Worm (Caenorhabditis elegans) whole organism, young adult: Measurements from ENCODE around the gene dhhc-5.

Source experiments
- D2030.7 ChIP-seq: fragments of 200-800 bp; sonication (Bioruptor generic); IDR thresholded peaks from 2 replicates; pipeline ENCODE4 v1.3.6; 2022; ENCODE audit warnings: missing genetic modification reagents, missing genetic modification characterization, missing compliant biosample characterization
- F39B2.1 ChIP-seq: fragments of 200-800 bp; sonication (Bioruptor generic); IDR thresholded peaks from 2 replicates; pipeline ENCODE4 v1.3.6; 2022; ENCODE audit warnings: missing genetic modification reagents, missing genetic modification characterization, missing compliant biosample characterization
- Y53G8AR.9 ChIP-seq: fragments of 200-800 bp; sonication (Bioruptor generic); conservative IDR thresholded peaks from 2 replicates; pipeline ENCODE4 v1.3.6; 2022; ENCODE audit warnings: missing genetic modification reagents, missing genetic modification characterization, missing compliant biosample characterization
- Y95B8A.8 ChIP-seq: fragments of 200-800 bp; sonication (Bioruptor generic); IDR thresholded peaks from 2 replicates; pipeline ENCODE4 v1.3.6; 2022; ENCODE audit warnings: missing genetic modification reagents, missing genetic modification characterization, missing compliant biosample characterization
- ceh-100 ChIP-seq: fragments of 200-800 bp; sonication (Bioruptor generic); IDR thresholded peaks from 2 replicates; pipeline ENCODE4 v1.3.6; 2022; ENCODE audit warnings: missing genetic modification reagents, missing genetic modification characterization, missing compliant biosample characterization
- ceh-40 ChIP-seq: fragments of 200-800 bp; sonication (Bioruptor generic); IDR thresholded peaks from 2 replicates; pipeline ENCODE4 v1.3.6; 2022; ENCODE audit warnings: missing genetic modification characterization, missing compliant biosample characterization
- hmg-1.2 ChIP-seq: fragments of 200-800 bp; sonication (Bioruptor generic); IDR thresholded peaks from 2 replicates; pipeline ENCODE4 v1.3.6; 2022; ENCODE audit warnings: missing genetic modification reagents, missing genetic modification characterization, missing compliant biosample characterization
- lsy-27 ChIP-seq: sonication (generic microtip); optimal IDR thresholded peaks from 2 replicates; lab custom pipeline; 2017; ENCODE audit warnings: missing genetic modification characterization, mild to moderate bottlenecking, missing compliant biosample characterization, antibody characterized with exemption, missing genotype, borderline replicate concordance; ENCODE audit not compliant: insufficient read depth
- mcd-1 ChIP-seq: fragments of 200-800 bp; sonication (Bioruptor generic); IDR thresholded peaks from 2 replicates; pipeline ENCODE4 v1.3.6; 2022; ENCODE audit warnings: missing genetic modification reagents, missing genetic modification characterization, missing compliant biosample characterization
- nfya-1 ChIP-seq: sonication (generic microtip); optimal IDR thresholded peaks from 2 replicates; lab custom pipeline; 2017; ENCODE audit warnings: antibody characterized with exemption, missing compliant biosample characterization, missing genetic modification characterization, borderline replicate concordance; ENCODE audit not compliant: insufficient read depth
- snpc-4 ChIP-seq, 5 experiments: fragments of 150-350 bp in 1 of 5; sonication (generic microtip) in 4 of 5; optimal IDR thresholded peaks; 2 replicates each; lab custom pipeline; 2014 to 2018; ENCODE audit warnings: missing genetic modification characterization in 5 of 5, missing biosample characterization in 3 of 5, antibody characterized with exemption in 2 of 5, mild to moderate bottlenecking in 2 of 5, missing compliant biosample characterization in 2 of 5, missing genotype in 2 of 5, moderate library complexity in 2 of 5, missing genetic modification reagents in 1 of 5
- unc-62 ChIP-seq: fragments of 150-350 bp; optimal IDR thresholded peaks from 2 replicates; lab custom pipeline; 2014; ENCODE audit warnings: missing biosample characterization, missing genetic modification reagents, missing genetic modification characterization
- ztf-18 ChIP-seq: sonication (generic microtip); optimal IDR thresholded peaks from 2 replicates; lab custom pipeline; 2016; ENCODE audit warnings: missing genotype, mild to moderate bottlenecking, missing genetic modification characterization, missing compliant biosample characterization

DNA sequence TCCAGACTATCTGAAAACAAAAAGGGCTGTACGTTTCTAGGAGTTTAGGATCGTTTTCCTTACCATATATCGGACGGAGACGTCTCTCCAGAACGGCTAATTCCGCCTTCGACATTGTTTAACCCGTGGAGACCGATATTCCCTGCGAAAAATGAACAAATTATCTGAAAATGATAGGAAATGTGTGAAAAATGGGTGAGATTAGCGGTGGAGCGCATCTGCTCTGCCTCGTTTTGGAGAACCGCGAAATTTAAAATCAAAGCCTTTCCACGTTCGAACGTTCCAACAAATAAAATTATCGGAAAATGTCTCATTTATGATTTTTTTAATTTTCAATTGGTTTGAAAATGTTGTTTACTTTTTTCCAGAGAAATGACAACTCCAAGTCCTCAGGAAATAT, 20.4 kb upstream of the dhhc-5 start, which contains the start of the genes cra-1 and kbp-1:
- TF ChIP-seq nfya-1 (tag; lab: Kevin White, UChicago) = no peak
- no peak for TF ChIP-seq ztf-18
- TF ChIP-seq Y53G8AR.9 (GFP tag; lab: Robert Waterston, UW) = no peak
- peak; percentile 82 for TF ChIP-seq mcd-1 (GFP tag; lab: Robert Waterston, UW)
- no peak for TF ChIP-seq unc-62 (GFP tag; lab: Kevin White, UChicago)
- TF ChIP-seq D2030.7 = no peak; the same call in 1 of the 2 replicates
- no peak for TF ChIP-seq Y95B8A.8 (GFP tag; lab: Robert Waterston, UW)
- TF ChIP-seq ceh-40 (GFP tag; lab: Robert Waterston, UW) = no peak
- TF ChIP-seq snpc-4 (GFP tag; optimal IDR thresholded peaks at IDR 0.05; lab: Kevin White, UChicago) = no peak
- TF ChIP-seq snpc-4 (tag; optimal IDR thresholded peaks at IDR 0.05; lab: Kevin White, UChicago) = no peak
- TF ChIP-seq lsy-27 (tag; lab: Kevin White, UChicago) = no peak
- TF ChIP-seq hmg-1.2 (GFP tag; lab: Robert Waterston, UW) = no peak
- TF ChIP-seq ceh-100 (GFP tag; lab: Robert Waterston, UW) = no peak
- TF ChIP-seq F39B2.1 (GFP tag; lab: Robert Waterston, UW) = no peak
